Worm (Caenorhabditis elegans) whole organism, young adult: ENCODE results near the gene ZC395.5.

ENCODE experiments used
- F49E8.2 ChIP-seq: sonication (generic microtip); optimal IDR thresholded peaks from 3 replicates; lab custom pipeline; 2017; ENCODE audit warnings: missing genetic modification characterization, mild to moderate bottlenecking, missing compliant biosample characterization, antibody characterized with exemption, moderate library complexity; ENCODE audit not compliant: insufficient read depth
- F55B11.4 ChIP-seq: sonication (generic microtip); optimal IDR thresholded peaks from 2 replicates; lab custom pipeline; 2016; ENCODE audit warnings: missing compliant biosample characterization, missing genetic modification characterization, borderline replicate concordance; ENCODE audit not compliant: insufficient read depth
- K12H6.12 ChIP-seq: fragments of 200-800 bp; sonication (Bioruptor generic); optimal IDR thresholded peaks from 2 replicates; lab custom pipeline; 2018; ENCODE audit warnings: mild to moderate bottlenecking, missing genetic modification characterization, missing compliant biosample characterization
- ama-1 ChIP-seq, 3 experiments: fragments of 150-350 bp in 1 of 3; sonication (generic microtip) in 2 of 3; optimal IDR thresholded peaks; 2 replicates each; lab custom pipeline; 2014 to 2018; ENCODE audit warnings: missing biosample characterization in 2 of 3, missing genetic modification characterization in 2 of 3, missing genetic modification reagents in 2 of 3
- atf-7 ChIP-seq: sonication (generic microtip); optimal IDR thresholded peaks from 2 replicates; lab custom pipeline; 2017; ENCODE audit warnings: mild to moderate bottlenecking, missing genetic modification characterization, missing compliant biosample characterization
- athp-1 ChIP-seq: sonication (generic microtip); optimal IDR thresholded peaks from 2 replicates; lab custom pipeline; 2017; ENCODE audit warnings: mild to moderate bottlenecking, missing genetic modification characterization, missing compliant biosample characterization
- hmg-1.2 ChIP-seq: fragments of 200-800 bp; sonication (Bioruptor generic); IDR thresholded peaks from 2 replicates; pipeline ENCODE4 v1.3.6; 2022; ENCODE audit warnings: missing genetic modification reagents, missing genetic modification characterization, missing compliant biosample characterization
- nfya-1 ChIP-seq: sonication (generic microtip); optimal IDR thresholded peaks from 2 replicates; lab custom pipeline; 2017; ENCODE audit warnings: antibody characterized with exemption, missing compliant biosample characterization, missing genetic modification characterization, borderline replicate concordance; ENCODE audit not compliant: insufficient read depth
- nfya-2 ChIP-seq: fragments of 200-800 bp; sonication (Bioruptor generic); IDR thresholded peaks from 2 replicates; pipeline ENCODE4 v1.3.6; 2022; ENCODE audit warnings: missing genetic modification reagents, missing genetic modification characterization, missing compliant biosample characterization
- nhr-90 ChIP-seq: sonication (generic microtip); optimal IDR thresholded peaks from 2 replicates; lab custom pipeline; 2016; ENCODE audit warnings: missing genotype, mild to moderate bottlenecking, missing genetic modification characterization, missing compliant biosample characterization
- snpc-4 ChIP-seq, 5 experiments: fragments of 150-350 bp in 1 of 5; sonication (generic microtip) in 4 of 5; optimal IDR thresholded peaks; 2 replicates each; lab custom pipeline; 2014 to 2018; ENCODE audit warnings: missing genetic modification characterization in 5 of 5, missing biosample characterization in 3 of 5, antibody characterized with exemption in 2 of 5, mild to moderate bottlenecking in 2 of 5, missing compliant biosample characterization in 2 of 5, missing genotype in 2 of 5, moderate library complexity in 2 of 5, missing genetic modification reagents in 1 of 5
- unc-130 ChIP-seq: sonication (generic microtip); optimal IDR thresholded peaks from 2 replicates; lab custom pipeline; 2016; ENCODE audit warnings: missing genetic modification reagents, missing genetic modification characterization, missing compliant biosample characterization
- ztf-25 ChIP-seq: fragments of 200-800 bp; sonication (Bioruptor generic); IDR thresholded peaks from 2 replicates; pipeline ENCODE4 v1.3.6; 2022; ENCODE audit warnings: missing genetic modification reagents, missing genetic modification characterization, missing compliant biosample characterization
- ztf-3 ChIP-seq: fragments of 200-800 bp; sonication (Bioruptor generic); optimal IDR thresholded peaks from 2 replicates; lab custom pipeline; 2018; ENCODE audit warnings: mild to moderate bottlenecking, missing genetic modification characterization, missing compliant biosample characterization

DNA sequence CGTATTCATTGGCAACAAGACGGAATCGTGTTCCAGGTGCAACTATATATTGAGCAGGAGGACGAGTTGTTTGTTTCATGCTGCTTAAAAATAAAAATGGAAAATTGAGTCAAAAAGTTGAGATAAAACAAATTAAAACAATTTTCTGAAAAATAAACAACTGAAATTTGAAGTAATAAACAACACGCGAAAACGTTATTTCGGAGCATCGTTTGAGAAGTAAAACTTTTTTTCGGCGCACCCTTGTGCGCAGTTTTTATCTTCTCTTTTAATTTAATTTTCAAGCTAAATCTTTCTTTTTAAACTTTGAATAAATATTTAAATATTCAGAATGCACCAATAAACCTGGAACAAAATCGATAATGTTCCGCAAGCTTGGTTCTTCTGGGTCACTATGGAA is 13.5 kb upstream of the ZC395.5 start, which contains the start of the genes sumv-1 and gop-1:
- TF ChIP-seq F49E8.2, result no peak
- TF ChIP-seq ztf-3, result no peak
- TF ChIP-seq athp-1, result no peak
- no peak for TF ChIP-seq K12H6.12 (tag; lab: Kevin White, UChicago)
- TF ChIP-seq atf-7, result no peak
- TF ChIP-seq nfya-2 (GFP tag; lab: Robert Waterston, UW), result no peak
- TF ChIP-seq snpc-4 (GFP tag; optimal IDR thresholded peaks at IDR 0.05; lab: Kevin White, UChicago), result no peak
- TF ChIP-seq snpc-4 (tag; optimal IDR thresholded peaks at IDR 0.05; lab: Kevin White, UChicago), result no peak
- no peak for TF ChIP-seq unc-130 (GFP tag; lab: Kevin White, UChicago)
- no peak for TF ChIP-seq ama-1 (optimal IDR thresholded peaks at IDR 0.05; lab: Kevin White, UChicago)
- no peak for TF ChIP-seq ama-1 (GFP tag; optimal IDR thresholded peaks at IDR 0.05; lab: Kevin White, UChicago)
- no peak for TF ChIP-seq F55B11.4 (tag; lab: Kevin White, UChicago)
- TF ChIP-seq ztf-25 (GFP tag; lab: Robert Waterston, UW), result no peak
- TF ChIP-seq nhr-90 (tag; lab: Kevin White, UChicago), result no peak
- no peak for TF ChIP-seq hmg-1.2 (GFP tag; lab: Robert Waterston, UW)
- TF ChIP-seq nfya-1 (tag; lab: Kevin White, UChicago), result no peak
